Worm (Caenorhabditis elegans): Measurements from ENCODE around the gene sra-3.

- TF ChIP-seq nhr-28 (tag; optimal IDR thresholded peaks at IDR 0.05) = no peak
- no peak for TF ChIP-seq nhr-42 (GFP tag; IDR thresholded peaks at IDR 0.05)
Measured at ce11 chrII:9521570-9521969, 19.1 kb downstream of the sra-3 start, which contains the start of gene sra-1.

All from whole organism, L4 larva.